Fruit fly (Drosophila melanogaster): ENCODE measurements around the gene CG6179.

The CG6179 gene

dm6 chrX:18341014-18341413, 38.9 kb upstream of the CG6179 start (continued):
- no peak for TF ChIP-seq ranshi (GFP tag; IDR thresholded peaks at IDR 0.05)
- TF ChIP-seq CG31365 (tag; optimal IDR thresholded peaks at IDR 0.05): no peak
- peak; percentile 19 for TF ChIP-seq CG3281 (GFP tag; optimal IDR thresholded peaks at IDR 0.05)
- TF ChIP-seq sima (GFP tag; optimal IDR thresholded peaks at IDR 0.05): no peak
- TF ChIP-seq zen2 (GFP tag; IDR thresholded peaks at IDR 0.05; ENCODE audit: partially characterized antibody): no peak
- TF ChIP-seq ro (GFP tag; IDR thresholded peaks at IDR 0.05): no peak
- no peak for TF ChIP-seq CG10979 (tag; optimal IDR thresholded peaks at IDR 0.05)
- TF ChIP-seq CHES-1-like (GFP tag; optimal IDR thresholded peaks at IDR 0.05): no peak
- no peak for TF ChIP-seq CG8359 (GFP tag; optimal IDR thresholded peaks at IDR 0.05; ENCODE audit: borderline replicate concordance)
- TF ChIP-seq Usf (GFP tag; optimal IDR thresholded peaks at IDR 0.05): no peak
- TF ChIP-seq CG11696 (GFP tag; IDR thresholded peaks at IDR 0.05): no peak
- TF ChIP-seq fd102C (GFP tag; optimal IDR thresholded peaks at IDR 0.05): no peak
- 0 out of 2 replicates have a peak, but pooled peaks have one; percentile 30 for TF ChIP-seq CG3847 (GFP tag; IDR thresholded peaks at IDR 0.05)
- no peak for TF ChIP-seq Dref (GFP tag; IDR thresholded peaks at IDR 0.05)
- no peak for TF ChIP-seq Lpt (GFP tag; optimal IDR thresholded peaks at IDR 0.05)
- TF ChIP-seq CG7556 (GFP tag; optimal IDR thresholded peaks at IDR 0.05): peak; percentile 9
- no peak for TF ChIP-seq kni (GFP tag; optimal IDR thresholded peaks at IDR 0.05)
- no peak for TF ChIP-seq Six4 (GFP tag; optimal IDR thresholded peaks at IDR 0.05)
- TF ChIP-seq wek (GFP tag; optimal IDR thresholded peaks at IDR 0.05): no peak
- no peak for TF ChIP-seq Sry-δ (GFP tag; optimal IDR thresholded peaks at IDR 0.05)
- no peak for TF ChIP-seq MESR4 (GFP tag; optimal IDR thresholded peaks at IDR 0.05)
- no peak for TF ChIP-seq CG31388 (GFP tag; optimal IDR thresholded peaks at IDR 0.05)
- TF ChIP-seq C15 (GFP tag; IDR thresholded peaks at IDR 0.05): no peak
- no peak for TF ChIP-seq sens (GFP tag)
- no peak for TF ChIP-seq Antp (GFP tag; optimal IDR thresholded peaks at IDR 0.05)
- TF ChIP-seq HLH3B (GFP tag; IDR thresholded peaks at IDR 0.05): no peak
- TF ChIP-seq CG1792 (GFP tag; optimal IDR thresholded peaks at IDR 0.05): no peak
- no peak for TF ChIP-seq ato (GFP tag; IDR thresholded peaks at IDR 0.05; ENCODE audit: partially characterized antibody)
- no peak for TF ChIP-seq CG7357 (GFP tag; IDR thresholded peaks at IDR 0.05)
- TF ChIP-seq salm (tag; optimal IDR thresholded peaks at IDR 0.05): no peak
- no peak for TF ChIP-seq dan (GFP tag; IDR thresholded peaks at IDR 0.05)
- no peak for TF ChIP-seq mam (GFP tag; optimal IDR thresholded peaks at IDR 0.05)
- no peak for TF ChIP-seq Sin3A (optimal IDR thresholded peaks at IDR 0.05)
- no peak for TF ChIP-seq CG3995 (GFP tag; optimal IDR thresholded peaks at IDR 0.05)
- no peak for TF ChIP-seq CG9437 (GFP tag; optimal IDR thresholded peaks at IDR 0.05)
- no peak for TF ChIP-seq az2 (GFP tag; optimal IDR thresholded peaks at IDR 0.05)
- TF ChIP-seq CG5953 (GFP tag; IDR thresholded peaks at IDR 0.05): no peak
- TF ChIP-seq CG32767 (GFP tag; IDR thresholded peaks at IDR 0.05): no peak
- no peak for TF ChIP-seq crol (GFP tag; IDR thresholded peaks at IDR 0.05)
- TF ChIP-seq CG10366 (GFP tag; IDR thresholded peaks at IDR 0.05): no peak
- TF ChIP-seq chn (GFP tag; optimal IDR thresholded peaks at IDR 0.05): no peak
- no peak for TF ChIP-seq trh (GFP tag; optimal IDR thresholded peaks at IDR 0.05)
- no peak for TF ChIP-seq dmrt11E (tag; optimal IDR thresholded peaks at IDR 0.05)
- TF ChIP-seq Meics (GFP tag; optimal IDR thresholded peaks at IDR 0.05): peak; percentile 21
- TF ChIP-seq CG10543 (GFP tag; optimal IDR thresholded peaks at IDR 0.05): no peak
- TF ChIP-seq abd-A (tag; optimal IDR thresholded peaks at IDR 0.05): no peak
- TF ChIP-seq CG2199 (GFP tag; IDR thresholded peaks at IDR 0.05): no peak
- no peak for TF ChIP-seq CG18764 (GFP tag; optimal IDR thresholded peaks at IDR 0.05)
- no peak for TF ChIP-seq CG12659 (GFP tag; optimal IDR thresholded peaks at IDR 0.05)
- no peak for TF ChIP-seq CG6175 (GFP tag; IDR thresholded peaks at IDR 0.05)
- TF ChIP-seq tx (GFP tag; optimal IDR thresholded peaks at IDR 0.05): no peak
- peak; percentile 71 for TF ChIP-seq D19B (GFP tag; optimal IDR thresholded peaks at IDR 0.05)
- TF ChIP-seq chif (GFP tag; optimal IDR thresholded peaks at IDR 0.05): no peak
